Worm (Caenorhabditis elegans): ENCODE measurements around the gene egg-1.
A peak's percentile ranks its signal among the peaks of the same experiment; 100 is the strongest.

The egg-1 gene

DNA sequence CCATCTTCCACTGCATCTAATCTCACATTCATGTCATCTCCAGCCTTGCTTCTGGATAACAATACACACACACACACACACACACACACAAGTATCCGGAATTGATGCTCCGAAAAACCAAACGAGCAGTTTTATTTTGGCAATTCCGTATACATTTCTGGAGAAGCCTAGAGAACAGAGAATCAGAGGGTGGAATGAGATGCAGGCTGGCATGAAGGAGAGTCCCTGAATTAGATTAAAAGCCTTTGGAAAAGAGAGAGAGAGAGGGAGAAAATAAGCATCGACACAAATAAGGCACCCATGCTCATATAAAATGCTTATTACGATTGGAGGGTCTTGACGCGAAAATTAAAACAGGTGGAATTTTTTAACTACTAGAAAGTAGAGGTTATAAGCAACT, 32.7 kb downstream of the egg-1 start:
- TF ChIP-seq repo-1 (tag; optimal IDR thresholded peaks at IDR 0.05) (no peak), nfya-1 (tag; optimal IDR thresholded peaks at IDR 0.05; ENCODE audit: borderline replicate concordance, insufficient read depth) (no peak), bed-1 (GFP tag; IDR thresholded peaks at IDR 0.05) (no peak), mcd-1 (GFP tag; IDR thresholded peaks at IDR 0.05) (no peak), ztf-6 (GFP tag; IDR thresholded peaks at IDR 0.05) (no peak), aptf-3 (GFP tag; IDR thresholded peaks at IDR 0.05) (no peak), atf-7 (tag; optimal IDR thresholded peaks at IDR 0.05) (no peak), Y56A3A.18 (GFP tag; IDR thresholded peaks at IDR 0.05) (no peak), lin-54 (GFP tag; optimal IDR thresholded peaks at IDR 0.05) (no peak), F10E7.11 (tag; optimal IDR thresholded peaks at IDR 0.05) (no peak)

DNA sequence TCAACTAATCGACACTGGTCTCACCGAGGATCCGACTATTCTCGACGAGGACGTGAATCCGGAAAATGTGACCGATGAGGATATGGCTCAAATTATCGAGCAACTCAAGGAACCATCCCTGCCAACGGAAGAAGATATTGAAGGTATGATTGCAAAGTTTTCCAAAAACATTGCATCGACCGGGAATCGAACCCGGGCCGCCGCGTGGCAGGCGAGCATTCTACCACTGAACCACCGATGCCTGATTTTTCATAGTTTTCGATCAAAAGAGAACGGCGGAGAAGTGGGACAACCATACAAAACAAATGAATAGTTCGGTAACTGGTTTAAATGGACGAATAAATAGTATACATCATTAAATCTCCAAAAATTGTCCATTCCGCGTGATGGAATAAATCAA, 33.9 kb downstream of the egg-1 start:
- TF ChIP-seq zim-3 (tag; optimal IDR thresholded peaks at IDR 0.05) (no peak), die-1 (tag; optimal IDR thresholded peaks at IDR 0.05) (peak; percentile 58), zfh-2 (GFP tag; conservative IDR thresholded peaks at IDR 0.05) (peak; percentile 37; the same call in 1 of the 2 replicates), egl-44 (GFP tag; IDR thresholded peaks at IDR 0.05) (no peak; the same call in 1 of the 2 replicates), let-607 (tag; optimal IDR thresholded peaks at IDR 0.05) (peak in 1 of 2 experiments; percentile 43), F37B4.10 (GFP tag; IDR thresholded peaks at IDR 0.05) (no peak), nhr-120 (GFP tag; IDR thresholded peaks at IDR 0.05) (no peak), F22D6.2 (tag; optimal IDR thresholded peaks at IDR 0.05) (no peak), ekl-4 (GFP tag; IDR thresholded peaks at IDR 0.05) (no peak), unc-62 (GFP tag; optimal IDR thresholded peaks at IDR 0.05) (no peak), him-1 (tag; optimal IDR thresholded peaks at IDR 0.05) (peak; percentile 78), akir-1 (GFP tag; optimal IDR thresholded peaks at IDR 0.05) (no peak), ceh-58 (GFP tag; IDR thresholded peaks at IDR 0.05) (no peak), rec-8 (tag; optimal IDR thresholded peaks at IDR 0.05) (peak in 1 of 2 experiments; percentile 43), C17E4.6 (GFP tag; IDR thresholded peaks at IDR 0.05) (no peak), rcor-1 (GFP tag; IDR thresholded peaks at IDR 0.05) (0 out of 2 replicates have a peak, but pooled peaks have one; percentile 19), aptf-3 (GFP tag; IDR thresholded peaks at IDR 0.05) (0 out of 2 replicates have a peak, but pooled peaks have one; percentile 14), atf-7 (tag; optimal IDR thresholded peaks at IDR 0.05) (peak; percentile 29), B0035.1 (tag; optimal IDR thresholded peaks at IDR 0.05) (no peak), Y53G8AR.9 (GFP tag; conservative IDR thresholded peaks at IDR 0.05) (no peak; the same call in 1 of the 2 replicates), nfya-2 (GFP tag; IDR thresholded peaks at IDR 0.05) (no peak), lin-40 (tag; optimal IDR thresholded peaks at IDR 0.05) (no peak), D2030.7 (GFP tag; IDR thresholded peaks at IDR 0.05) (peak; percentile 71; the same call in 1 of the 2 replicates), snpc-1.1 (tag; optimal IDR thresholded peaks at IDR 0.05; ENCODE audit: insufficient read depth) (peak; percentile 7), hlh-12 (tag; optimal IDR thresholded peaks at IDR 0.05) (no peak), sdz-38 (tag; optimal IDR thresholded peaks at IDR 0.05) (no peak), nhr-27 (tag; optimal IDR thresholded peaks at IDR 0.05) (no peak), F57A8.1 (GFP tag; optimal IDR thresholded peaks at IDR 0.05) (no peak), sea-2 (GFP tag; IDR thresholded peaks at IDR 0.05) (no peak), efl-1 (GFP tag; optimal IDR thresholded peaks at IDR 0.05) (no peak), F39B2.1 (GFP tag; IDR thresholded peaks at IDR 0.05) (no peak), tbx-9 (tag; optimal IDR thresholded peaks at IDR 0.05; ENCODE audit: borderline replicate concordance) (no peak), let-526 (GFP tag; IDR thresholded peaks at IDR 0.05) (no peak), lag-1 (GFP tag; IDR thresholded peaks at IDR 0.05) (no peak), nfya-1 (tag; optimal IDR thresholded peaks at IDR 0.05; ENCODE audit: borderline replicate concordance, insufficient read depth) (no peak), somi-1 (GFP tag; optimal IDR thresholded peaks at IDR 0.05) (no peak), athp-1 (tag; optimal IDR thresholded peaks at IDR 0.05) (peak; percentile 39), tlf-1 (GFP tag; optimal IDR thresholded peaks at IDR 0.05) (no peak), ama-1 (optimal IDR thresholded peaks at IDR 0.05) (no peak), ama-1 (GFP tag; optimal IDR thresholded peaks at IDR 0.05) (peak in 1 of 2 experiments; percentile 48), chd-7 (tag; optimal IDR thresholded peaks at IDR 0.05) (peak; percentile 71)
